Fruit fly (Drosophila melanogaster) whole organism, embryonic: Measurements from ENCODE around the gene sol.

Experiments used
- Atf-2 ChIP-seq: fragments of 200-800 bp; sonication (Bioruptor generic); optimal IDR thresholded peaks from 2 replicates; lab custom pipeline; 2016; ENCODE audit warnings: missing biosample characterization, missing genetic modification characterization
- Atf6 ChIP-seq: fragments of 200-800 bp; sonication (Bioruptor generic); IDR thresholded peaks from 2 replicates; pipeline ENCODE4 v1.3.6; 2022; ENCODE audit warnings: missing biosample characterization, missing genetic modification characterization
- Blimp-1 ChIP-seq: fragments of 200-800 bp; sonication (Bioruptor generic); optimal IDR thresholded peaks from 3 replicates; lab custom pipeline; 2018; ENCODE audit warnings: missing biosample characterization, missing genetic modification characterization, mild to moderate bottlenecking, moderate library complexity, missing genetic modification reagents
- CG10431 ChIP-seq: fragments of 200-800 bp; sonication (Bioruptor generic); optimal IDR thresholded peaks from 3 replicates; lab custom pipeline; 2018; ENCODE audit warnings: missing biosample characterization, mild to moderate bottlenecking, missing genetic modification characterization
- CG11504 ChIP-seq: fragments of 200-800 bp; sonication (Bioruptor generic); optimal IDR thresholded peaks from 3 replicates; lab custom pipeline; 2019; ENCODE audit warnings: missing biosample characterization, mild to moderate bottlenecking, missing genetic modification characterization, moderate library complexity
- CG13287 ChIP-seq: fragments of 200-800 bp; sonication (Bioruptor generic); IDR thresholded peaks from 2 replicates; pipeline ENCODE4 v1.3.6; 2022; ENCODE audit warnings: missing biosample characterization, missing genetic modification characterization; ENCODE audit not compliant: partially characterized antibody
- CG13296 ChIP-seq: fragments of 200-800 bp; sonication (Bioruptor generic); optimal IDR thresholded peaks from 3 replicates; lab custom pipeline; 2018; ENCODE audit warnings: missing biosample characterization, mild to moderate bottlenecking, missing genetic modification characterization
- CG13424 ChIP-seq: fragments of 200-800 bp; sonication (Bioruptor generic); optimal IDR thresholded peaks from 2 replicates; lab custom pipeline; 2019; ENCODE audit warnings: missing biosample characterization, mild to moderate bottlenecking, missing genetic modification characterization, moderate library complexity
- CG14014 ChIP-seq: fragments of 200-800 bp; sonication (Bioruptor generic); IDR thresholded peaks from 2 replicates; pipeline ENCODE4 v1.3.6; 2022; ENCODE audit warnings: missing biosample characterization, missing genetic modification characterization
- CG15073 ChIP-seq: fragments of 200-800 bp; sonication (Bioruptor generic); optimal IDR thresholded peaks from 2 replicates; lab custom pipeline; 2016; ENCODE audit warnings: missing biosample characterization, missing genetic modification characterization
- CG15696 ChIP-seq: fragments of 200-800 bp; sonication (Bioruptor generic); optimal IDR thresholded peaks from 2 replicates; lab custom pipeline; 2019; ENCODE audit warnings: missing biosample characterization, mild to moderate bottlenecking, missing genetic modification characterization, moderate library complexity
- CG17328 ChIP-seq: fragments of 200-800 bp; sonication (Bioruptor generic); IDR thresholded peaks from 2 replicates; pipeline ENCODE4 v1.3.6; 2022; ENCODE audit warnings: missing biosample characterization, missing genetic modification characterization
- CG2116 ChIP-seq: fragments of 200-800 bp; sonication (Bioruptor generic); optimal IDR thresholded peaks from 3 replicates; lab custom pipeline; 2018; ENCODE audit warnings: missing biosample characterization, mild to moderate bottlenecking, missing genetic modification characterization
- CG2889 ChIP-seq: fragments of 200-800 bp; sonication (Bioruptor generic); IDR thresholded peaks from 3 replicates; pipeline ENCODE4 v1.3.6; 2022; ENCODE audit warnings: missing biosample characterization, missing genetic modification characterization
- CG3065 ChIP-seq: fragments of 200-800 bp; sonication (Bioruptor generic); optimal IDR thresholded peaks from 2 replicates; lab custom pipeline; 2016; ENCODE audit warnings: missing biosample characterization, missing genetic modification characterization
- CG31388 ChIP-seq: fragments of 200-800 bp; sonication (Bioruptor generic); optimal IDR thresholded peaks from 2 replicates; lab custom pipeline; 2016; ENCODE audit warnings: missing biosample characterization, missing genetic modification characterization
- CG31441 ChIP-seq: fragments of 200-800 bp; sonication (Bioruptor generic); IDR thresholded peaks from 2 replicates; pipeline ENCODE4 v1.3.6; 2022; ENCODE audit warnings: missing biosample characterization, missing genetic modification characterization
- CG3163 ChIP-seq: fragments of 200-800 bp; sonication (Bioruptor generic); optimal IDR thresholded peaks from 3 replicates; lab custom pipeline; 2016; ENCODE audit warnings: missing biosample characterization, missing genetic modification characterization
- CG32532 ChIP-seq: fragments of 200-800 bp; sonication (Bioruptor generic); IDR thresholded peaks from 2 replicates; pipeline ENCODE4 v1.3.6; 2022; ENCODE audit warnings: missing biosample characterization, missing genetic modification characterization
- CG3995 ChIP-seq: fragments of 200-800 bp; sonication (Bioruptor generic); optimal IDR thresholded peaks from 3 replicates; lab custom pipeline; 2016; ENCODE audit warnings: missing biosample characterization, missing genetic modification characterization
- CG43689 ChIP-seq: fragments of 200-800 bp; sonication (Bioruptor generic); IDR thresholded peaks from 2 replicates; pipeline ENCODE4 v1.3.6; 2022; ENCODE audit warnings: missing biosample characterization, missing genetic modification characterization
- CG7556 ChIP-seq: fragments of 200-800 bp; sonication (Bioruptor generic); optimal IDR thresholded peaks from 2 replicates; lab custom pipeline; 2017; ENCODE audit warnings: missing biosample characterization, mild to moderate bottlenecking, missing genetic modification characterization
- CG8359 ChIP-seq: fragments of 200-800 bp; sonication (Bioruptor generic); optimal IDR thresholded peaks from 2 replicates; lab custom pipeline; 2017; ENCODE audit warnings: missing biosample characterization, mild to moderate bottlenecking, missing genetic modification characterization, borderline replicate concordance
- CHES-1-like ChIP-seq: fragments of 200-800 bp; sonication (Bioruptor generic); optimal IDR thresholded peaks from 2 replicates; lab custom pipeline; 2016; ENCODE audit warnings: missing biosample characterization, missing genetic modification characterization
- D19A ChIP-seq: fragments of 200-800 bp; optimal IDR thresholded peaks from 3 replicates; lab custom pipeline; 2019; ENCODE audit warnings: missing biosample characterization, mild to moderate bottlenecking, missing genetic modification characterization, moderate library complexity
- Dref ChIP-seq: fragments of 200-800 bp; sonication (Bioruptor generic); IDR thresholded peaks from 2 replicates; pipeline ENCODE4 v1.3.6; 2022; ENCODE audit warnings: missing biosample characterization, missing genetic modification characterization
- E2f1 ChIP-seq: fragments of 200-800 bp; sonication (Bioruptor generic); IDR thresholded peaks from 2 replicates; pipeline ENCODE4 v1.3.6; 2022; ENCODE audit warnings: missing biosample characterization, missing genetic modification characterization
- Fer2 ChIP-seq: fragments of 200-800 bp; sonication (Bioruptor generic); optimal IDR thresholded peaks from 2 replicates; lab custom pipeline; 2018; ENCODE audit warnings: missing biosample characterization, mild to moderate bottlenecking, missing genetic modification characterization, moderate library complexity
- Gug ChIP-seq: fragments of 200-800 bp; sonication (Bioruptor generic); IDR thresholded peaks from 4 replicates; pipeline ENCODE4 v1.3.6; 2022; ENCODE audit warnings: missing biosample characterization, missing genetic modification characterization
- Hey ChIP-seq: fragments of 200-800 bp; sonication (Bioruptor generic); optimal IDR thresholded peaks from 3 replicates; lab custom pipeline; 2018; ENCODE audit warnings: missing biosample characterization, mild to moderate bottlenecking, missing genetic modification characterization
- Max ChIP-seq: fragments of 200-800 bp; sonication (Bioruptor generic); optimal IDR thresholded peaks from 2 replicates; lab custom pipeline; 2016; ENCODE audit warnings: missing biosample characterization, mild to moderate bottlenecking, missing genetic modification characterization
- NK7.1 ChIP-seq: fragments of 200-800 bp; sonication (Bioruptor generic); optimal IDR thresholded peaks from 3 replicates; lab custom pipeline; 2016; ENCODE audit warnings: missing biosample characterization, missing genetic modification characterization
- Rx ChIP-seq: fragments of 200-800 bp; sonication (Bioruptor generic); IDR thresholded peaks from 2 replicates; pipeline ENCODE4 v1.3.6; 2022; ENCODE audit warnings: missing biosample characterization, missing genetic modification characterization
- Spps ChIP-seq: fragments of 200-800 bp; sonication (Bioruptor generic); optimal IDR thresholded peaks from 2 replicates; lab custom pipeline; 2018; ENCODE audit warnings: missing biosample characterization, mild to moderate bottlenecking, missing genetic modification characterization
- Sry-δ ChIP-seq: fragments of 200-800 bp; sonication (Bioruptor generic); optimal IDR thresholded peaks from 2 replicates; lab custom pipeline; 2016; ENCODE audit warnings: missing biosample characterization, missing genetic modification characterization
- Taf1 ChIP-seq: fragments of 200-800 bp; sonication (Bioruptor generic); IDR thresholded peaks from 2 replicates; pipeline ENCODE4 v1.3.6; 2022; ENCODE audit warnings: missing biosample characterization, missing genetic modification characterization
- ac ChIP-seq: fragments of 200-800 bp; sonication (Bioruptor generic); optimal IDR thresholded peaks from 3 replicates; lab custom pipeline; 2017; ENCODE audit warnings: missing biosample characterization, mild to moderate bottlenecking, missing genetic modification characterization
- cg ChIP-seq: fragments of 200-800 bp; sonication (Bioruptor generic); optimal IDR thresholded peaks from 3 replicates; lab custom pipeline; 2019; ENCODE audit warnings: missing biosample characterization, mild to moderate bottlenecking, missing genetic modification characterization, moderate library complexity
- crc ChIP-seq: fragments of 200-800 bp; sonication (Bioruptor generic); optimal IDR thresholded peaks from 2 replicates; lab custom pipeline; 2016; ENCODE audit warnings: missing biosample characterization, missing genetic modification characterization
- ewg ChIP-seq: fragments of 200-800 bp; sonication (Bioruptor generic); optimal IDR thresholded peaks from 3 replicates; lab custom pipeline; 2017; ENCODE audit warnings: mild to moderate bottlenecking, missing biosample characterization, missing genetic modification reagents, missing genetic modification characterization
- gem ChIP-seq: fragments of 200-800 bp; sonication (Bioruptor generic); optimal IDR thresholded peaks from 2 replicates; lab custom pipeline; 2019; ENCODE audit warnings: missing biosample characterization, mild to moderate bottlenecking, missing genetic modification characterization, moderate library complexity
- her ChIP-seq: fragments of 200-800 bp; sonication (Bioruptor generic); optimal IDR thresholded peaks from 2 replicates; lab custom pipeline; 2016; ENCODE audit warnings: missing biosample characterization, missing genetic modification characterization
- hkb ChIP-seq, 2 experiments: fragments of 200-800 bp in 1 of 2; fragments of >200 bp in 1 of 2; sonication (Bioruptor generic) in 1 of 2; IDR thresholded peaks in 1 of 2; optimal IDR thresholded peaks in 1 of 2; 2 replicates each; pipeline versions ENCODE4 v1.3.6 to Lab custom; 2017 to 2022; ENCODE audit warnings: missing biosample characterization in 1 of 2, missing genetic modification characterization in 1 of 2
- lab ChIP-seq: fragments of 200-800 bp; sonication (Bioruptor generic); optimal IDR thresholded peaks from 3 replicates; lab custom pipeline; 2017; ENCODE audit warnings: missing biosample characterization, missing genetic modification characterization, mild to moderate bottlenecking, moderate library complexity, missing genetic modification reagents
- lbe ChIP-seq: fragments of 200-800 bp; sonication (Bioruptor generic); optimal IDR thresholded peaks from 2 replicates; lab custom pipeline; 2016; ENCODE audit warnings: missing biosample characterization, mild to moderate bottlenecking, missing genetic modification characterization
- mam ChIP-seq: fragments of 200-800 bp; sonication (Bioruptor generic); optimal IDR thresholded peaks from 3 replicates; lab custom pipeline; 2016; ENCODE audit warnings: missing biosample characterization, missing genetic modification characterization
- sd ChIP-seq: fragments of 200-800 bp; sonication (Bioruptor generic); optimal IDR thresholded peaks from 3 replicates; lab custom pipeline; 2018; ENCODE audit warnings: missing biosample characterization, mild to moderate bottlenecking, missing genetic modification characterization, moderate library complexity
- tgo ChIP-seq: fragments of 200-800 bp; sonication (Bioruptor generic); IDR thresholded peaks from 3 replicates; pipeline ENCODE4 v1.3.6; 2022; ENCODE audit warnings: missing biosample characterization, missing genetic modification characterization
- tna ChIP-seq: fragments of 200-800 bp; sonication (Bioruptor generic); IDR thresholded peaks from 2 replicates; pipeline ENCODE4 v1.3.6; 2022; ENCODE audit warnings: missing biosample characterization, missing genetic modification characterization; ENCODE audit not compliant: partially characterized antibody
- vnd ChIP-seq: fragments of 200-800 bp; sonication (Bioruptor generic); IDR thresholded peaks from 3 replicates; pipeline ENCODE4 v1.3.6; 2022; ENCODE audit warnings: missing biosample characterization, missing genetic modification characterization; ENCODE audit not compliant: partially characterized antibody

sol gene

dm6 chrX:21339476-21339931 lies 10.6 kb upstream of the sol start, which contains the start of the genes tty and fliI (continued):
- TF ChIP-seq hkb (optimal IDR thresholded peaks at IDR 0.05; lab: Kevin White, UChicago) (no peak), hkb (GFP tag; IDR thresholded peaks at IDR 0.05; lab: Robert Waterston, UW) (peak; percentile 88), D19A (tag; lab: Kevin White, UChicago) (peak; percentile 54), tna (GFP tag; lab: Robert Waterston, UW) (no peak), CG10431 (GFP tag; lab: Kevin White, UChicago) (no peak), lbe (GFP tag; lab: Kevin White, UChicago) (peak; percentile 67), NK7.1 (peak; percentile 42), Spps (peak; percentile 47), CG14014 (GFP tag; lab: Robert Waterston, UW) (peak; percentile 83), Fer2 (tag; lab: Kevin White, UChicago) (peak; percentile 1), CG31441 (GFP tag; lab: Robert Waterston, UW) (peak; percentile 73), Atf-2 (GFP tag; lab: Kevin White, UChicago) (peak; percentile 67), her (GFP tag; lab: Kevin White, UChicago) (peak; percentile 75), crc (GFP tag; lab: Kevin White, UChicago) (peak; percentile 78), Sry-δ (GFP tag; lab: Kevin White, UChicago) (peak; percentile 61), CG17328 (GFP tag; lab: Robert Waterston, UW) (peak; percentile 88), Dref (GFP tag; lab: Robert Waterston, UW) (peak; percentile 46), Blimp-1 (GFP tag; lab: Kevin White, UChicago) (peak; percentile 60), lab (GFP tag; lab: Kevin White, UChicago) (no peak), CG2889 (GFP tag; lab: Robert Waterston, UW) (peak; percentile 84), CG31388 (peak; percentile 34), E2f1 (GFP tag; lab: Robert Waterston, UW) (peak; percentile 87), CG15073 (GFP tag; lab: Kevin White, UChicago) (peak; percentile 93), CG3995 (GFP tag; lab: Kevin White, UChicago) (peak; percentile 93), ewg (GFP tag; lab: Kevin White, UChicago) (peak; percentile 71), sd (peak; percentile 43), CG8359 (GFP tag; lab: Kevin White, UChicago) (peak; percentile 26), Atf6 (GFP tag; lab: Robert Waterston, UW) (peak; percentile 85), mam (peak; percentile 92), CG32532 (peak; percentile 92), gem (tag; lab: Kevin White, UChicago) (peak; percentile 83)

DNA sequence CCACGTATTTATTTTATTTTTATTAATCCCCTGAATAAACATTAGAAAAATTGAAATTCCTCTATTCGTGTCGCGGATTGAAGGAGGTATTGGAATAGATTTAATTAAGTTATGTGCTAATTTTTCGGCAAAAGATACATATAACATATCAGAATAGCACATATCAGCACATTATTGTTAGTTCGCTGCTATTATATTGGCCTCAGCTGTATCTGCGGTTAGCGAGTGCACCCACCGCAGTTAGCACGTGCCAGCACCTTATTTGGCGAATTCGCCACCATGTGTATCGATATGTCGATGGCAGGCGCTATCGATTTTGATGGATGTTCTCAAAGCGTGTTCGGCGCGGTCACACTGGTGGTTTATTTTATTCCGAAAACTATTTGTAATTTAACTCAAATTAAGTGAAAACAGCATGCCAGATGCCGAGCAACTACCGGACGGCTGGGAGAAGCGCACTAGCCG lies 5.0 kb upstream of the sol start, which contains the start of gene dod:
TSS of gene dod (plus strand) at position 323 of the 465 bp plus-strand sequence.
- TF ChIP-seq ac (GFP tag; lab: Kevin White, UChicago) (no peak), CG3065 (GFP tag; lab: Kevin White, UChicago) (peak; percentile 9), CG2116 (GFP tag; lab: Kevin White, UChicago) (peak; percentile 72), CG7556 (GFP tag; lab: Kevin White, UChicago) (peak; percentile 37), CG43689 (GFP tag; lab: Robert Waterston, UW) (no peak), Taf1 (GFP tag; lab: Robert Waterston, UW) (0 out of 2 replicates have a peak, but pooled peaks have one; percentile 16), CG15696 (no peak), Hey (tag; lab: Kevin White, UChicago) (no peak), Max (GFP tag; lab: Kevin White, UChicago) (peak; percentile 58), CG13287 (GFP tag; lab: Robert Waterston, UW) (peak; percentile 86), CG3163 (GFP tag; lab: Kevin White, UChicago) (no peak), Rx (no peak), CG13296 (GFP tag; lab: Kevin White, UChicago) (peak; percentile 24), Gug (GFP tag; lab: Robert Waterston, UW) (peak; percentile 37; the same call in 1 of the 4 replicates), CHES-1-like (GFP tag; lab: Kevin White, UChicago) (peak; percentile 69), cg (GFP tag; lab: Kevin White, UChicago) (no peak), vnd (GFP tag; lab: Robert Waterston, UW) (peak; percentile 54; the same call in 2 of the 3 replicates), tgo (GFP tag; lab: Robert Waterston, UW) (no peak; the same call in 2 of the 3 replicates), CG11504 (no peak), Sry-δ (GFP tag; lab: Kevin White, UChicago) (peak; percentile 82), CG13424 (tag; lab: Kevin White, UChicago) (peak; percentile 43)
